Fruit fly (Drosophila melanogaster): ENCODE data around the gene Fdx2.

DNA sequence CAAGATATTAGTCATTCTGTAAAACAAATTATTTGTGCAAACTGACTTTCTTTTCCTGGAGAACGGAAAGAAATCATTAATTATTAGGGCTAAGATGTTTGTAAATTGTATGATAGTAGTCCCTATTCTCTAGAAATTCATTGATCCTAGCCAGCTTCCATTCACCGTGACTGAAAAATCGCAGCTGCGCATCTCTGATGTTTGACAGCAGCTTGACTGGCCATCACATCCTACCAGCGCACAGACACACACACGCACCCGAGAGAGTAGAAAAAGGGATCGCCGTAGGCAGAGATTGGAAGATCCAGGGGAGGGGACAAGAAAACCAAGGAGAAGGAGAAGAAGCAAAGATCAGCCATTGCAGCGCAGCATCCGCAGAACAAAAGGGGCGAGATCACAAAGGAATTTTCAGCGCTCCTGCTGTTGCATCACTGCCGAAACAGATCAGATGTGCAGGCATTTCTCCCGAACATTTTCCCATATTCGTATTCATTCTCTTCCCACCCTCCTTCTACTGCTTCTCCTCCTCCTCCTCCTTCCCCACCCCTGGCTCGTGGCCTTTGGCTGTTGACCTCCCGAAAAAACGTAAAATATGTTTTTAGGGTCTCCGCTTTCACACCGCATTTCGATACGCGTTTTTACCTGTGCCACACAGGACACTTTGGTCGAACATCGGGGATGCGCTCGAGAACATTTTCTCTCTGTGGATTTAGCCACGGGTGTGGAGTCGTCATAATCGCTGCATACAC is 39.2 kb upstream of the Fdx2 start:
- no peak for TF ChIP-seq Snoo (tag; optimal IDR thresholded peaks at IDR 0.05)
- TF ChIP-seq CG8301 (tag; optimal IDR thresholded peaks at IDR 0.05), result no peak
- peak; percentile 29; the same call in 1 of the 3 replicates for TF ChIP-seq fd96Ca (GFP tag; IDR thresholded peaks at IDR 0.05)
- TF ChIP-seq CG4496 (GFP tag; IDR thresholded peaks at IDR 0.05), result peak; percentile 40; the same call in 1 of the 3 replicates
- TF ChIP-seq CG10348 (GFP tag; IDR thresholded peaks at IDR 0.05), result no peak
- TF ChIP-seq CG32121 (GFP tag; IDR thresholded peaks at IDR 0.05), result no peak
- TF ChIP-seq CG9948 (tag; optimal IDR thresholded peaks at IDR 0.05), result peak; percentile 27
- peak; percentile 8 for TF ChIP-seq CG34367 (tag; optimal IDR thresholded peaks at IDR 0.05)
- no peak for TF ChIP-seq CG12605 (GFP tag; IDR thresholded peaks at IDR 0.05)
- TF ChIP-seq EcR (GFP tag; optimal IDR thresholded peaks at IDR 0.05), result peak; percentile 70
